Fruit fly (Drosophila melanogaster): Measurements from ENCODE around the gene Poxm.

The Poxm gene

DNA sequence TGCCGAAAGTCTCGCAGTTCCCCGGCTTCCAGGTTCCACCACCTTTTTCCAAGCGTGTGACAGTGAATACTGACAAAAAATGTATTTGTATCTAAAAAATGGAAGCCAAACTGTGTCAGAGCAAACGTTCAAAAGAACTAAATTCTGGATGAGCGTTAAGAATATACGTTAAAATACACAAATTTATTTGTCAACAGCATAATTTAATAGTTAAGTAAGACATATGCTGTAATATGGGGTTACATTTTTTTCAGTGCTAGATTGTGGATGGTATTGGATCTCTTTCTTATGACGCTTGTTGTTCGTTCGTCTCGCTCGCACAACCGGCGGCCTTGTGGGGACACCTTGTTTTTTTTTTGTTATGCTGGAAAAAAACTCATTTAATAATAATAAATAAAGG, 22.0 kb upstream of the Poxm start (continued):
- peak; percentile 79 for TF ChIP-seq CG8319 (GFP tag; optimal IDR thresholded peaks at IDR 0.05)
- TF ChIP-seq CG11902 (GFP tag; optimal IDR thresholded peaks at IDR 0.05) = peak; percentile 79
- peak; percentile 69 for TF ChIP-seq CG3032 (tag; optimal IDR thresholded peaks at IDR 0.05)
- peak; percentile 85 for TF ChIP-seq CG7368 (GFP tag; optimal IDR thresholded peaks at IDR 0.05)
- peak; percentile 71 for TF ChIP-seq Ets21C (GFP tag; optimal IDR thresholded peaks at IDR 0.05)
- peak; percentile 97 for TF ChIP-seq Eip78C (GFP tag)
- TF ChIP-seq Sox14 (GFP tag; optimal IDR thresholded peaks at IDR 0.05) = peak; percentile 88
- TF ChIP-seq CG3919 (GFP tag; optimal IDR thresholded peaks at IDR 0.05) = peak; percentile 92
- TF ChIP-seq lz (GFP tag; optimal IDR thresholded peaks at IDR 0.05) = peak; percentile 71
- peak; percentile 71 for TF ChIP-seq CG16779 (tag; optimal IDR thresholded peaks at IDR 0.05)
- peak; percentile 84 for TF ChIP-seq CG6792 (GFP tag; optimal IDR thresholded peaks at IDR 0.05)
- peak; percentile 92 for TF ChIP-seq eg (GFP tag; IDR thresholded peaks at IDR 0.05)
- peak; percentile 62 for TF ChIP-seq dac (GFP tag; optimal IDR thresholded peaks at IDR 0.05)
- TF ChIP-seq CG11762 (GFP tag; optimal IDR thresholded peaks at IDR 0.05; ENCODE audit: insufficient read depth) = peak; percentile 89
- TF ChIP-seq CG4318 (GFP tag; optimal IDR thresholded peaks at IDR 0.05) = peak; percentile 84
- TF ChIP-seq Hr4 (GFP tag; optimal IDR thresholded peaks at IDR 0.05) = peak; percentile 91
- peak; percentile 75 for TF ChIP-seq CG31627 (GFP tag; optimal IDR thresholded peaks at IDR 0.05)

DNA sequence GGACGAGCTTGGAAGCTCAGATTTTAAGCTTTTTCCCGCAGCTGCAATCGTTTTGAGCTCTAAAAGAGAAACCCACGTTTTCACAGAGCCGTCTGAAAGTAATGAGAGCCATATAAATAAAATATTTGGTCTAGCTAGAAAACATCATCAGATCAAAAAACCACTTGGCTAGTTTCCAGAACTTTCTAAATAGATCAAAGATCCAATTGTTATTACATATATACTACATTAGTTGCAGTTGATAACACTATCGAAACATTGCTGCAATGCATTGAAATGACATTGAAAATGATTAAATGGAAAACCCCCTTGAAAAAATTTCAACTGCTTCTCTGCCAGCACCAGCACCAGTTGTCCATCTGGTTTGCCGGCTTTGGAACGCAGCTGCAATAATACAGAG, 21.4 kb upstream of the Poxm start:
- no peak for TF ChIP-seq vri (GFP tag; optimal IDR thresholded peaks at IDR 0.05)
- peak; percentile 84 for TF ChIP-seq CG8632 (GFP tag; optimal IDR thresholded peaks at IDR 0.05)
- peak; percentile 91 for TF ChIP-seq CG6163 (GFP tag; IDR thresholded peaks at IDR 0.05)
- peak; percentile 95 for TF ChIP-seq eg (GFP tag; IDR thresholded peaks at IDR 0.05)
- TF ChIP-seq CG34406 (GFP tag; optimal IDR thresholded peaks at IDR 0.05) = peak; percentile 87
- peak; percentile 95 for TF ChIP-seq net (GFP tag; optimal IDR thresholded peaks at IDR 0.05)
- peak; percentile 92 for TF ChIP-seq Gug (GFP tag; IDR thresholded peaks at IDR 0.05)
- TF ChIP-seq topi (GFP tag; optimal IDR thresholded peaks at IDR 0.05) = peak; percentile 73
- TF ChIP-seq fd85E (GFP tag; optimal IDR thresholded peaks at IDR 0.05) = peak; percentile 74
- peak; percentile 69 for TF ChIP-seq cyc (GFP tag; optimal IDR thresholded peaks at IDR 0.05)
- TF ChIP-seq CG11294 (GFP tag; IDR thresholded peaks at IDR 0.05) = peak; percentile 90
- no peak for TF ChIP-seq CG9139 (GFP tag; optimal IDR thresholded peaks at IDR 0.05)
- peak; percentile 78 for TF ChIP-seq CG3032 (tag; optimal IDR thresholded peaks at IDR 0.05)
- peak; percentile 69 for TF ChIP-seq CG31627 (GFP tag; optimal IDR thresholded peaks at IDR 0.05)
- TF ChIP-seq fd59A (GFP tag; optimal IDR thresholded peaks at IDR 0.05) = peak; percentile 46
- TF ChIP-seq fkh (GFP tag; optimal IDR thresholded peaks at IDR 0.05) = no peak
- peak; percentile 89 for TF ChIP-seq acj6 (GFP tag; optimal IDR thresholded peaks at IDR 0.05)
- TF ChIP-seq CG10669 (GFP tag; optimal IDR thresholded peaks at IDR 0.05) = peak; percentile 78
- TF ChIP-seq pdm3 (GFP tag; optimal IDR thresholded peaks at IDR 0.05) = peak; percentile 95
- TF ChIP-seq Eip78C (GFP tag) = peak; percentile 99
- peak; percentile 93 for TF ChIP-seq CG6276 (GFP tag; optimal IDR thresholded peaks at IDR 0.05)
- TF ChIP-seq CG11762 (GFP tag; optimal IDR thresholded peaks at IDR 0.05; ENCODE audit: insufficient read depth) = peak; percentile 93
- TF ChIP-seq Sox14 (GFP tag; optimal IDR thresholded peaks at IDR 0.05) = peak; percentile 71
- TF ChIP-seq CG8319 (GFP tag; optimal IDR thresholded peaks at IDR 0.05) = peak; percentile 90
- peak; percentile 79 for TF ChIP-seq CG10631 (GFP tag; optimal IDR thresholded peaks at IDR 0.05)
- peak; percentile 97 for TF ChIP-seq Hr4 (GFP tag; optimal IDR thresholded peaks at IDR 0.05)
- peak; percentile 37 for TF ChIP-seq Met (GFP tag; optimal IDR thresholded peaks at IDR 0.05)
- TF ChIP-seq CG4318 (GFP tag; optimal IDR thresholded peaks at IDR 0.05) = peak; percentile 95
- TF ChIP-seq spab (GFP tag; optimal IDR thresholded peaks at IDR 0.05) = peak; percentile 42
- peak; percentile 89 for TF ChIP-seq Lpt (GFP tag; optimal IDR thresholded peaks at IDR 0.05)
- peak; percentile 7 for TF ChIP-seq Smox (GFP tag; optimal IDR thresholded peaks at IDR 0.05)
- TF ChIP-seq Ets21C (GFP tag; optimal IDR thresholded peaks at IDR 0.05) = peak; percentile 40
- peak; percentile 97 for TF ChIP-seq CG15336 (GFP tag; IDR thresholded peaks at IDR 0.05)
- TF ChIP-seq CG8119 (GFP tag; IDR thresholded peaks at IDR 0.05) = peak; percentile 97
- peak; percentile 70 for TF ChIP-seq dsx (GFP tag; optimal IDR thresholded peaks at IDR 0.05; ENCODE audit: poor library complexity, severe bottlenecking)
- TF ChIP-seq CG16779 (tag; optimal IDR thresholded peaks at IDR 0.05) = peak; percentile 82
- TF ChIP-seq CG1621 (tag; optimal IDR thresholded peaks at IDR 0.05) = peak; percentile 41
- TF ChIP-seq OdsH (GFP tag; optimal IDR thresholded peaks at IDR 0.05) = peak; percentile 95
- TF ChIP-seq CG11902 (GFP tag; optimal IDR thresholded peaks at IDR 0.05) = peak; percentile 89
- TF ChIP-seq Blimp-1 (GFP tag; optimal IDR thresholded peaks at IDR 0.05) = no peak
- peak; percentile 76 for TF ChIP-seq lz (GFP tag; optimal IDR thresholded peaks at IDR 0.05)
- TF ChIP-seq Eip75B (GFP tag; optimal IDR thresholded peaks at IDR 0.05) = peak; percentile 86
- peak; percentile 72 for TF ChIP-seq Ets96B (tag; optimal IDR thresholded peaks at IDR 0.05)
- no peak for TF ChIP-seq svp (GFP tag)
- peak; percentile 81 for TF ChIP-seq CG6792 (GFP tag; optimal IDR thresholded peaks at IDR 0.05)

Measured in whole organism, prepupa.